Worm (Caenorhabditis elegans) whole organism, young adult: Measurements from ENCODE around the gene hecw-1.
"Not testable (repeated sequence)": the region's sequence is repeated elsewhere in the genome, so short reads cannot be mapped to it uniquely, and the experiment has no call there.

Experiments used
- B0261.1 ChIP-seq: sonication (generic microtip); optimal IDR thresholded peaks from 2 replicates; lab custom pipeline; 2016; ENCODE audit warnings: mild to moderate bottlenecking, missing genetic modification characterization, moderate library complexity, missing compliant biosample characterization
- B0336.3 ChIP-seq: fragments of 200-800 bp; sonication (Bioruptor generic); IDR thresholded peaks from 2 replicates; pipeline ENCODE4 v1.3.6; 2022; ENCODE audit warnings: missing genetic modification characterization, missing compliant biosample characterization
- C17E4.6 ChIP-seq: fragments of 200-800 bp; sonication (Bioruptor generic); IDR thresholded peaks from 2 replicates; pipeline ENCODE4 v1.3.6; 2022; ENCODE audit warnings: missing genetic modification reagents, missing genetic modification characterization, missing compliant biosample characterization
- F37B4.10 ChIP-seq: fragments of 200-800 bp; sonication (Bioruptor generic); IDR thresholded peaks from 2 replicates; pipeline ENCODE4 v1.3.6; 2022; ENCODE audit warnings: missing genetic modification characterization, missing compliant biosample characterization
- Y53F4B.3 ChIP-seq: fragments of 200-800 bp; sonication (Bioruptor generic); IDR thresholded peaks from 2 replicates; pipeline ENCODE4 v1.3.6; 2022; ENCODE audit warnings: missing genetic modification reagents, missing genetic modification characterization, missing compliant biosample characterization
- bed-1 ChIP-seq: fragments of 200-800 bp; sonication (Bioruptor generic); IDR thresholded peaks from 2 replicates; pipeline ENCODE4 v1.3.6; 2022; ENCODE audit warnings: missing genetic modification reagents, missing genetic modification characterization, missing compliant biosample characterization
- ceh-40 ChIP-seq: fragments of 200-800 bp; sonication (Bioruptor generic); IDR thresholded peaks from 2 replicates; pipeline ENCODE4 v1.3.6; 2022; ENCODE audit warnings: missing genetic modification characterization, missing compliant biosample characterization
- ceh-58 ChIP-seq: fragments of 200-800 bp; sonication (Bioruptor generic); IDR thresholded peaks from 2 replicates; pipeline ENCODE4 v1.3.6; 2022; ENCODE audit warnings: missing genetic modification characterization, missing compliant biosample characterization
- ceh-91 ChIP-seq: fragments of 200-800 bp; sonication (Bioruptor generic); IDR thresholded peaks from 2 replicates; pipeline ENCODE4 v1.3.6; 2022; ENCODE audit warnings: missing genetic modification reagents, missing genetic modification characterization, missing compliant biosample characterization
- dox-1 ChIP-seq: fragments of 200-800 bp; sonication (Bioruptor generic); IDR thresholded peaks from 2 replicates; pipeline ENCODE4 v1.3.6; 2022; ENCODE audit warnings: missing genetic modification reagents, missing genetic modification characterization, missing compliant biosample characterization
- egrh-3 ChIP-seq: fragments of 200-800 bp; sonication (Bioruptor generic); IDR thresholded peaks from 2 replicates; pipeline ENCODE4 v1.3.6; 2022; ENCODE audit warnings: missing genetic modification reagents, missing genetic modification characterization, missing compliant biosample characterization
- him-1 ChIP-seq: sonication (generic microtip); optimal IDR thresholded peaks from 2 replicates; lab custom pipeline; 2016; ENCODE audit warnings: missing genotype, missing genetic modification reagents, missing genetic modification characterization, missing compliant biosample characterization
- hmg-20 ChIP-seq: fragments of 200-800 bp; sonication (Bioruptor generic); IDR thresholded peaks from 2 replicates; pipeline ENCODE4 v1.3.6; 2022; ENCODE audit warnings: missing genetic modification reagents, missing genetic modification characterization, missing compliant biosample characterization
- hsf-1 ChIP-seq: fragments of 200-800 bp; sonication (Bioruptor generic); IDR thresholded peaks from 2 replicates; pipeline ENCODE4 v1.3.6; 2022; ENCODE audit warnings: missing genetic modification reagents, missing genetic modification characterization, missing compliant biosample characterization
- lin-26 ChIP-seq: fragments of 200-800 bp; sonication (Bioruptor generic); IDR thresholded peaks from 2 replicates; pipeline ENCODE4 v1.3.6; 2022; ENCODE audit warnings: missing genetic modification reagents, missing genetic modification characterization, missing compliant biosample characterization
- madf-3 ChIP-seq: fragments of 200-800 bp; sonication (Bioruptor generic); IDR thresholded peaks from 2 replicates; pipeline ENCODE4 v1.3.6; 2022; ENCODE audit warnings: missing genetic modification reagents, missing genetic modification characterization, missing compliant biosample characterization
- madf-6 ChIP-seq: fragments of 200-800 bp; sonication (Bioruptor generic); IDR thresholded peaks from 2 replicates; pipeline ENCODE4 v1.3.6; 2022; ENCODE audit warnings: missing genetic modification reagents, missing genetic modification characterization, missing compliant biosample characterization
- mcd-1 ChIP-seq: fragments of 200-800 bp; sonication (Bioruptor generic); IDR thresholded peaks from 2 replicates; pipeline ENCODE4 v1.3.6; 2022; ENCODE audit warnings: missing genetic modification reagents, missing genetic modification characterization, missing compliant biosample characterization
- nfyb-1 ChIP-seq: fragments of 200-800 bp; sonication (Bioruptor generic); IDR thresholded peaks from 2 replicates; pipeline ENCODE4 v1.3.6; 2022; ENCODE audit warnings: missing genetic modification reagents, missing genetic modification characterization, missing compliant biosample characterization
- nhr-120 ChIP-seq: fragments of 200-800 bp; sonication (Bioruptor generic); IDR thresholded peaks from 2 replicates; pipeline ENCODE4 v1.3.6; 2022; ENCODE audit warnings: missing genetic modification characterization, missing compliant biosample characterization
- nhr-80 ChIP-seq: sonication (generic microtip); optimal IDR thresholded peaks from 2 replicates; lab custom pipeline; 2016; ENCODE audit warnings: missing genetic modification characterization, missing compliant biosample characterization
- rpc-1 ChIP-seq, 2 experiments: fragments of 150-350 bp in 1 of 2; sonication (generic microtip) in 1 of 2; optimal IDR thresholded peaks; 2 replicates each; lab custom pipeline; 2014 to 2018; ENCODE audit warnings: missing biosample characterization in 1 of 2, missing genetic modification characterization in 1 of 2, missing genetic modification reagents in 1 of 2, missing genotype in 1 of 2
- sdz-38 ChIP-seq: sonication (generic microtip); optimal IDR thresholded peaks from 2 replicates; lab custom pipeline; 2016; ENCODE audit warnings: missing genotype, missing genetic modification characterization, missing compliant biosample characterization
- somi-1 ChIP-seq: fragments of 200-800 bp; sonication (Bioruptor generic); optimal IDR thresholded peaks from 2 replicates; lab custom pipeline; 2018; ENCODE audit warnings: mild to moderate bottlenecking, missing genetic modification characterization, missing compliant biosample characterization
- tbp1 ChIP-seq: fragments of 200-800 bp; sonication (Bioruptor generic); optimal IDR thresholded peaks from 2 replicates; lab custom pipeline; 2018; ENCODE audit warnings: mild to moderate bottlenecking, missing genetic modification characterization, missing compliant biosample characterization
- zfh-2 ChIP-seq: fragments of 200-800 bp; sonication (Bioruptor generic); conservative IDR thresholded peaks from 2 replicates; pipeline ENCODE4 v1.3.6; 2022; ENCODE audit warnings: missing genetic modification reagents, missing genetic modification characterization, missing compliant biosample characterization

Gene hecw-1

ce11 chrIII:3343463-3343862 is 46.3 kb downstream of the hecw-1 start:
- TF ChIP-seq B0336.3 (GFP tag; lab: Robert Waterston, UW) (no peak), nhr-80 (tag; lab: Kevin White, UChicago) (peak; percentile 10)

- TF ChIP-seq somi-1 (GFP tag; lab: Kevin White, UChicago), result no peak
- no peak for TF ChIP-seq C17E4.6
- 0 out of 2 replicates have a peak, but pooled peaks have one; percentile 22 for TF ChIP-seq zfh-2 (GFP tag; lab: Robert Waterston, UW)
- peak; percentile 16; the same call in 1 of the 2 replicates for TF ChIP-seq dox-1 (GFP tag; lab: Robert Waterston, UW)
- peak; percentile 21 for TF ChIP-seq him-1 (tag; lab: Kevin White, UChicago)
- TF ChIP-seq tbp1 (GFP tag; lab: Kevin White, UChicago), result peak; percentile 78
- 0 out of 2 replicates have a peak, but pooled peaks have one; percentile 10 for TF ChIP-seq mcd-1 (GFP tag; lab: Robert Waterston, UW)
- no peak for TF ChIP-seq ceh-91 (GFP tag; lab: Robert Waterston, UW)
- peak; percentile 58 for TF ChIP-seq nhr-80 (tag; lab: Kevin White, UChicago)
- TF ChIP-seq lin-26 (GFP tag; lab: Robert Waterston, UW), result 0 out of 2 replicates have a peak, but pooled peaks have one; percentile 58
- TF ChIP-seq F37B4.10 (GFP tag; lab: Robert Waterston, UW), result 0 out of 2 replicates have a peak, but pooled peaks have one; percentile 50
- TF ChIP-seq rpc-1 (optimal IDR thresholded peaks at IDR 0.05; lab: Kevin White, UChicago), result peak; percentile 28
- peak; percentile 67 for TF ChIP-seq rpc-1 (tag; optimal IDR thresholded peaks at IDR 0.05; lab: Kevin White, UChicago)
- TF ChIP-seq nfyb-1 (GFP tag; lab: Robert Waterston, UW), result 0 out of 2 replicates have a peak, but pooled peaks have one; percentile 23
- TF ChIP-seq B0261.1 (tag; lab: Kevin White, UChicago), result peak; percentile 36
- TF ChIP-seq nhr-120 (GFP tag; lab: Robert Waterston, UW), result no peak
Observed at ce11 chrIII:3339317-3340016, 50.3 kb downstream of the hecw-1 start.

ce11 chrIII:3334941-3335559 is 54.7 kb downstream of the hecw-1 start:
- peak; percentile 100 for TF ChIP-seq egrh-3 (GFP tag; lab: Robert Waterston, UW)
- TF ChIP-seq ceh-91 (GFP tag; lab: Robert Waterston, UW), result peak; percentile 77; the same call in 1 of the 2 replicates
- TF ChIP-seq ceh-40 (GFP tag; lab: Robert Waterston, UW), result peak; percentile 89; the same call in 1 of the 2 replicates
- TF ChIP-seq hmg-20 (GFP tag; lab: Robert Waterston, UW), result peak; percentile 21; the same call in 1 of the 2 replicates
- peak; percentile 99; the same call in 1 of the 2 replicates for TF ChIP-seq Y53F4B.3 (GFP tag; lab: Robert Waterston, UW)
- TF ChIP-seq bed-1 (GFP tag; lab: Robert Waterston, UW), result 0 out of 2 replicates have a peak, but pooled peaks have one; percentile 66
- peak; percentile 99 for TF ChIP-seq ceh-58 (GFP tag; lab: Robert Waterston, UW)
- TF ChIP-seq madf-3 (GFP tag; lab: Robert Waterston, UW), result peak; percentile 88
- peak; percentile 63; the same call in 1 of the 2 replicates for TF ChIP-seq hsf-1 (GFP tag; lab: Robert Waterston, UW)
- TF ChIP-seq nhr-120 (GFP tag; lab: Robert Waterston, UW), result 0 out of 2 replicates have a peak, but pooled peaks have one; percentile 46
- TF ChIP-seq, all 124 proteins: peak for 10; not testable (repeated sequence) for 114

ce11 chrIII:3334264-3334663 is 55.5 kb downstream of the hecw-1 start:
- peak; percentile 96 for TF ChIP-seq egrh-3 (GFP tag; lab: Robert Waterston, UW)
- TF ChIP-seq, all 124 proteins: peak for 1; not testable (repeated sequence) for 123

- TF ChIP-seq sdz-38 (tag; lab: Kevin White, UChicago); madf-6 (GFP tag; lab: Robert Waterston, UW); nhr-120 (GFP tag; lab: Robert Waterston, UW): not testable (repeated sequence)
Observed at ce11 chrIII:3332736-3333135, 57.0 kb downstream of the hecw-1 start, which contains the start of gene Y53G8AR.1. Gene Y53G8AR.1, plus strand, starts transcription at chrIII:3333036.
